Fruit fly (Drosophila melanogaster) whole organism, wandering third instar larva: ENCODE measurements around the gene CG4297.

Source experiments
- Abd-B ChIP-seq: fragments of >200 bp; optimal IDR thresholded peaks from 2 replicates; lab custom pipeline; 2017; ENCODE audit warnings: missing biosample characterization, missing genetic modification characterization
- CG32264 ChIP-seq: fragments of 200-800 bp; sonication (Bioruptor generic); optimal IDR thresholded peaks from 2 replicates; lab custom pipeline; 2016; ENCODE audit warnings: missing biosample characterization, missing genetic modification characterization
- CG9705 ChIP-seq: fragments of 200-800 bp; sonication (Bioruptor generic); optimal IDR thresholded peaks from 2 replicates; lab custom pipeline; 2018; ENCODE audit warnings: missing biosample characterization, mild to moderate bottlenecking, missing genetic modification characterization
- CrebA ChIP-seq: fragments of 200-800 bp; sonication (Bioruptor generic); optimal IDR thresholded peaks from 2 replicates; lab custom pipeline; 2016; ENCODE audit warnings: missing biosample characterization, mild to moderate bottlenecking, missing genetic modification characterization, borderline replicate concordance
- Dfd ChIP-seq: fragments of >200 bp; optimal IDR thresholded peaks from 2 replicates; lab custom pipeline; 2017; ENCODE audit warnings: missing biosample characterization, missing genetic modification characterization
- Dif ChIP-seq: fragments of 200-275, 200-300 bp; sonication (Bioruptor generic); optimal IDR thresholded peaks from 2 replicates; lab custom pipeline; 2018; ENCODE audit warnings: missing biosample characterization, missing genetic modification characterization; ENCODE audit not compliant: partially characterized antibody
- GATAd ChIP-seq: sonication (Bioruptor generic); optimal IDR thresholded peaks from 2 replicates; lab custom pipeline; 2016; ENCODE audit warnings: missing biosample characterization, missing genetic modification characterization
- HLH106 ChIP-seq: fragments of 200-800 bp; optimal IDR thresholded peaks from 3 replicates; lab custom pipeline; 2019; ENCODE audit warnings: missing biosample characterization, mild to moderate bottlenecking, missing genetic modification characterization, moderate library complexity
- Hnf4 ChIP-seq: fragments of 200-800 bp; sonication (Bioruptor generic); optimal IDR thresholded peaks from 2 replicates; lab custom pipeline; 2016; ENCODE audit warnings: missing biosample characterization, mild to moderate bottlenecking, missing genetic modification characterization
- Hr78 ChIP-seq: fragments of >200 bp; optimal IDR thresholded peaks from 2 replicates; lab custom pipeline; 2017; ENCODE audit warnings: missing biosample characterization, missing genetic modification characterization
- Hr83 ChIP-seq: fragments of 200-300 bp; sonication (Bioruptor generic); optimal IDR thresholded peaks from 2 replicates; lab custom pipeline; 2016; ENCODE audit warnings: missing biosample characterization, mild to moderate bottlenecking, missing genetic modification characterization, moderate library complexity; ENCODE audit not compliant: poor library complexity, severe bottlenecking
- Jra ChIP-seq: sonication (Bioruptor generic); optimal IDR thresholded peaks from 2 replicates; lab custom pipeline; 2016; ENCODE audit warnings: missing biosample characterization, missing genetic modification characterization
- Mio ChIP-seq: sonication (Bioruptor generic); optimal IDR thresholded peaks from 2 replicates; lab custom pipeline; 2016; ENCODE audit warnings: missing biosample characterization, missing genetic modification characterization
- Myc ChIP-seq: fragments of >200 bp; optimal IDR thresholded peaks from 2 replicates; lab custom pipeline; 2017
- N ChIP-seq: fragments of >200 bp; optimal IDR thresholded peaks from 2 replicates; lab custom pipeline; 2018; ENCODE audit warnings: missing biosample characterization, missing external identifiers, missing genetic modification characterization
- OdsH ChIP-seq: fragments of 200-800 bp; sonication (Bioruptor generic); optimal IDR thresholded peaks from 2 replicates; lab custom pipeline; 2016; ENCODE audit warnings: missing biosample characterization, mild to moderate bottlenecking, missing genetic modification characterization
- Rel ChIP-seq, 2 experiments: fragments of 200-800 bp; sonication (Bioruptor generic) in 1 of 2; optimal IDR thresholded peaks; 2 replicates in 1 of 2; 3 replicates in 1 of 2; lab custom pipeline; 2016 to 2019; ENCODE audit warnings: mild to moderate bottlenecking in 2 of 2, missing biosample characterization in 2 of 2, missing genetic modification characterization in 2 of 2, moderate library complexity in 1 of 2
- Sp1 ChIP-seq: fragments of 200-800 bp; sonication (Bioruptor generic); optimal IDR thresholded peaks from 3 replicates; lab custom pipeline; 2019; ENCODE audit warnings: missing biosample characterization, mild to moderate bottlenecking, missing genetic modification characterization, moderate library complexity
- Vsx2 ChIP-seq: fragments of 200-300, 225-300 bp; sonication (Bioruptor generic); optimal IDR thresholded peaks from 2 replicates; lab custom pipeline; 2018; ENCODE audit warnings: missing biosample characterization, missing genetic modification characterization; ENCODE audit not compliant: partially characterized antibody
- br ChIP-seq: fragments of 200-800 bp; sonication (Bioruptor generic); optimal IDR thresholded peaks from 2 replicates; lab custom pipeline; 2016; ENCODE audit warnings: missing biosample characterization, missing genetic modification characterization
- dl ChIP-seq, 2 experiments: fragments of 175-275, 200-275 bp in 1 of 2; fragments of 200-275 bp in 1 of 2; sonication (Bioruptor generic); optimal IDR thresholded peaks; lab custom pipeline; 2018; ENCODE audit warnings: mild to moderate bottlenecking in 2 of 2, missing biosample characterization in 2 of 2, missing genetic modification characterization in 2 of 2, moderate library complexity in 2 of 2; ENCODE audit not compliant: partially characterized antibody in 2 of 2, insufficient read depth in 1 of 2
- dmrt93B ChIP-seq: fragments of 200-800 bp; sonication (Bioruptor generic); optimal IDR thresholded peaks from 2 replicates; lab custom pipeline; 2018; ENCODE audit warnings: missing biosample characterization, mild to moderate bottlenecking, missing genetic modification characterization
- dsf ChIP-seq: sonication (Bioruptor generic); optimal IDR thresholded peaks from 2 replicates; lab custom pipeline; 2016; ENCODE audit warnings: missing biosample characterization, missing genetic modification characterization, borderline replicate concordance
- ey ChIP-seq: fragments of 200-800 bp; sonication (Bioruptor generic); optimal IDR thresholded peaks from 2 replicates; lab custom pipeline; 2016; ENCODE audit warnings: missing biosample characterization, missing genetic modification characterization
- foxo ChIP-seq, 2 experiments: fragments of 200-800 bp; sonication (Bioruptor generic); optimal IDR thresholded peaks; 2 replicates in 1 of 2; 3 replicates in 1 of 2; lab custom pipeline; 2016 to 2017; ENCODE audit warnings: missing biosample characterization in 2 of 2, missing genetic modification characterization in 2 of 2
- fru ChIP-seq: fragments of 200-800 bp; sonication (Bioruptor generic); optimal IDR thresholded peaks from 3 replicates; lab custom pipeline; 2016; ENCODE audit warnings: missing biosample characterization, mild to moderate bottlenecking, missing genetic modification characterization
- h ChIP-seq: fragments of 200-800 bp; sonication (Bioruptor generic); optimal IDR thresholded peaks from 3 replicates; lab custom pipeline; 2016; ENCODE audit warnings: missing biosample characterization, mild to moderate bottlenecking, missing genetic modification characterization
- jim ChIP-seq: fragments of 175-275, 200-325 bp; sonication (Bioruptor generic); optimal IDR thresholded peaks from 2 replicates; lab custom pipeline; 2016; ENCODE audit warnings: missing biosample characterization, mild to moderate bottlenecking, missing genetic modification characterization
- lola ChIP-seq: fragments of >200 bp; optimal IDR thresholded peaks from 2 replicates; lab custom pipeline; 2017; ENCODE audit warnings: missing biosample characterization, missing genetic modification characterization
- pan ChIP-seq: fragments of >200 bp; optimal IDR thresholded peaks from 2 replicates; lab custom pipeline; 2017
- psq ChIP-seq: fragments of 200-800 bp; sonication (Bioruptor generic); optimal IDR thresholded peaks from 3 replicates; lab custom pipeline; 2017; ENCODE audit warnings: missing biosample characterization, mild to moderate bottlenecking, missing genetic modification characterization, moderate library complexity
- rgr ChIP-seq: fragments of 200-800 bp; sonication (Bioruptor generic); optimal IDR thresholded peaks from 3 replicates; lab custom pipeline; 2016; ENCODE audit warnings: missing biosample characterization, mild to moderate bottlenecking, missing genetic modification characterization
- sage ChIP-seq: fragments of 200-800 bp; sonication (Bioruptor generic); optimal IDR thresholded peaks from 2 replicates; lab custom pipeline; 2016; ENCODE audit warnings: missing biosample characterization, mild to moderate bottlenecking, missing genetic modification characterization
- sv ChIP-seq: fragments of 200-800 bp; sonication (Bioruptor generic); optimal IDR thresholded peaks from 3 replicates; lab custom pipeline; 2016; ENCODE audit warnings: missing biosample characterization, missing genetic modification characterization
- tai ChIP-seq: sonication (Bioruptor generic); optimal IDR thresholded peaks from 2 replicates; lab custom pipeline; 2016; ENCODE audit warnings: missing biosample characterization, missing genetic modification characterization
- usp ChIP-seq: fragments of >200 bp; optimal IDR thresholded peaks from 2 replicates; lab custom pipeline; 2017; ENCODE audit warnings: missing biosample characterization, missing genetic modification characterization
- woc ChIP-seq: sonication (Bioruptor generic); optimal IDR thresholded peaks from 2 replicates; lab custom pipeline; 2016; ENCODE audit warnings: missing biosample characterization, mild to moderate bottlenecking, missing genetic modification characterization

Gene CG4297

DNA sequence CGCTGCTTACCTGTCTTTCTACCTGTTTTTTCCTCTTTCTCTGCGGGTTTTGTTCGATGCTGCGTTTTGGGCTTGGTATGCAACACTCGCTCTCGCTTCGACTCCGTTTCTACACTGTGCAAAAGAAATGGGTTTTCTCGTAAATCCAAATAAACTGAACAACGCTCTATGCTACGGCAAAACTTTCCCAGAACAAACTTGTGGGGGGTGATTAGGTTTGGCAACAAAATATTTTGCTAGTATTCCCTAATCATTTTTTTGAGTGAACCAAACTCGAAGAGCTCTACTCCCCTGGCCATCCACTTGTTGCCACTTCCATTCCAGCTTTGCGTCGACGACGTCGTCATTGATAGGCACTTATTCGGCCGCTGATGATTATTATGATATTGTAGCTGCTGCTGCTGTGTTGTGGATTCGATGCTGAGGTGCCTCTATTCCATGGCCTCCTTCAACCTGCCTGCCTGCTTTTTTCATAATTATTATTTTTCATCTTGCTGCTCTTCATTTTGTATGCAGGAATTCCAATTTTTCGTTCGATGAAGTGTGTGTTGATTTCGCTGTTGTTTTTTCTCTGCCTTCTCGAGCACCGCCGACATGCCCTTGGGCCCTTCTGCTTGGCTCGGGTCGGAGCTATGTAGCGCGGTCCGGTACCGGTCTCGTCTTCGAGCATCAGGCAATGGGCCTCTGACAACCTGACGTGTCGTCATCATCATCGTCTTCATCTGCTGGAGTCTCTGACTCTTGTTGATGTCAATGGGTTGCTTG is 29.9 kb downstream of the CG4297 start:
- TF ChIP-seq Jra (peak; percentile 86), ey (peak; percentile 96), dsf (GFP tag; lab: Kevin White, UChicago) (peak; percentile 80), sv (GFP tag; lab: Kevin White, UChicago) (peak; percentile 48), h (GFP tag; lab: Kevin White, UChicago) (peak; percentile 96), dl (GFP tag; optimal IDR thresholded peaks at IDR 0.05; lab: Kevin White, UChicago; ENCODE audit: insufficient read depth in 1 of 2, partially characterized antibody in 2 of 2) (peak in 1 of 2 experiments; percentile 10), usp (GFP tag; lab: Kevin White, UChicago) (no peak), Vsx2 (peak; percentile 4), Dfd (no peak), foxo (GFP tag; optimal IDR thresholded peaks at IDR 0.05; lab: Kevin White, UChicago) (peak; percentile 63 to 97), CG9705 (peak; percentile 76), HLH106 (tag; lab: Kevin White, UChicago) (peak; percentile 94), tai (no peak), Dif (GFP tag; lab: Kevin White, UChicago) (no peak), Hnf4 (GFP tag; lab: Kevin White, UChicago) (peak; percentile 93), pan (lab: Kevin White, UChicago) (no peak), psq (peak; percentile 91), dmrt93B (GFP tag; lab: Kevin White, UChicago) (peak; percentile 90), Myc (no peak), CG32264 (peak; percentile 91), sage (peak; percentile 96), CrebA (GFP tag; lab: Kevin White, UChicago) (no peak), Hr83 (GFP tag; lab: Kevin White, UChicago) (peak; percentile 82), rgr (GFP tag; lab: Kevin White, UChicago) (peak; percentile 94), Rel (GFP tag; optimal IDR thresholded peaks at IDR 0.05; lab: Kevin White, UChicago) (peak; percentile 92), Rel (tag; optimal IDR thresholded peaks at IDR 0.05; lab: Kevin White, UChicago) (peak; percentile 61), Mio (GFP tag; lab: Kevin White, UChicago) (peak; percentile 67), br (GFP tag; lab: Kevin White, UChicago) (peak; percentile 96), GATAd (GFP tag; lab: Kevin White, UChicago) (no peak), Sp1 (GFP tag; lab: Kevin White, UChicago) (peak; percentile 94), OdsH (peak; percentile 95), jim (GFP tag; lab: Kevin White, UChicago) (no peak), N (no peak), fru (GFP tag; lab: Kevin White, UChicago) (peak; percentile 97), woc (GFP tag; lab: Kevin White, UChicago) (peak; percentile 97)

DNA sequence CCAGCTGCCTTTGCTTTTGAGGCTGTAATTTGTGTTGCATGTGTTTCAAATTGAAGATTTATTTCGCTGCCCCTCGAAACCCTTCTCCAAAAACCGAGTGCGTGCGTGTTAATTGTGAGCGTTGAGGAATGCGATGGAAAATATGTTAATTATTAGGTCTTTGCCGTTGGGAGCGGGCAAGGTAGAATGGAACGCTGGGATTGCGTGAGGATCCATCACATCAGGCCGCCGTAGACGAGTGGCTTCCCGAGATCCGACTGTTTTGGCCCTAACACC is 30.6 kb downstream of the CG4297 start:
- TF ChIP-seq rgr (GFP tag; lab: Kevin White, UChicago) (no peak), jim (GFP tag; lab: Kevin White, UChicago) (no peak), Sp1 (GFP tag; lab: Kevin White, UChicago) (no peak), Rel (GFP tag; optimal IDR thresholded peaks at IDR 0.05; lab: Kevin White, UChicago) (no peak), Rel (tag; optimal IDR thresholded peaks at IDR 0.05; lab: Kevin White, UChicago) (no peak), foxo (GFP tag; optimal IDR thresholded peaks at IDR 0.05; lab: Kevin White, UChicago) (no peak)

DNA sequence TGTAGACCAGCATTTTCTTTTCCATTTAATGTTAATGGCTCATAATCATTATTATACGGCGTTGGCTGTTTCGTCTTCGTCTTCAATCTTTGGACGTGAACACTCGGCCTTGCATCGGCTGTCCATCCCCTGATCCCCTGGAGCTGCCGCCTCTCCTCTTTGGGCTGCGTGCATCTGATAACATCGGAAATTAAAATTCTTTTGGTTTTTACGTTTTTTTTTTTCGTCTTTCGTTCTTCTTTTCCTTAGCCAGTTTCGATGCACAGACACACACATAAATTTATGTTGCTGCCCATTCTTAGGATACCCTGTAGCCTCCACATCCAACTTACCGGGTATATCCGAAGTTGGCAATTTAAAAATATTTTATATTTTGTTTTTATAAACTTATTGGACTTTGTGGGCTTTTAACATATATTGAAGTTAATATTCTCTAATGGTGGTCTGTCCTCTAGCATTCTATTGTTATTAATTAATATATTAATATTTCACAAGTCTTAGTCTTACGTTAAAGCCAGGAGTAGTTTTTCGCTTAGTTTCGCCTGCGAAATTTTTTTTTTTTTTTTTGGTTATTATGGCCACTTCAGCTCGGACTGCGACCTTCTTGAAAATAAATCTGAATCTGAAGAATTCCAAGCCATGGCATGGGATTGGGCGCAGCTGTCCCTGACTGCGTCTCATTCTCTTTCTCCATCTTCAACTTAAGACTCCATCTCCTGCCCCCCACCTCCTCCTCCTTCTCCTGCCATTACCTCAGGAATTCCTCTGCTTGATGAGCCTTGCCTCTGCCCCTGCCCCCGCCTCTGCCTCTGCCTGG is 31.2 kb downstream of the CG4297 start:
- TF ChIP-seq Dfd (no peak), Hr78 (GFP tag; lab: Kevin White, UChicago) (no peak), lola (no peak), HLH106 (tag; lab: Kevin White, UChicago) (peak; percentile 91), Hnf4 (GFP tag; lab: Kevin White, UChicago) (peak; percentile 45), sage (peak; percentile 78), h (GFP tag; lab: Kevin White, UChicago) (peak; percentile 87), foxo (GFP tag; optimal IDR thresholded peaks at IDR 0.05; lab: Kevin White, UChicago) (peak in 1 of 2 experiments; percentile 93), Jra (peak; percentile 4), Mio (GFP tag; lab: Kevin White, UChicago) (no peak), rgr (GFP tag; lab: Kevin White, UChicago) (peak; percentile 86), br (GFP tag; lab: Kevin White, UChicago) (peak; percentile 63), Sp1 (GFP tag; lab: Kevin White, UChicago) (peak; percentile 94), usp (GFP tag; lab: Kevin White, UChicago) (no peak), OdsH (peak; percentile 93), Rel (GFP tag; optimal IDR thresholded peaks at IDR 0.05; lab: Kevin White, UChicago) (peak; percentile 55), Rel (tag; optimal IDR thresholded peaks at IDR 0.05; lab: Kevin White, UChicago) (peak; percentile 36), Vsx2 (no peak), Abd-B (no peak), sv (GFP tag; lab: Kevin White, UChicago) (no peak), ey (peak; percentile 75), Dif (GFP tag; lab: Kevin White, UChicago) (no peak), psq (peak; percentile 93), pan (lab: Kevin White, UChicago) (no peak), tai (no peak), Hr83 (GFP tag; lab: Kevin White, UChicago) (peak; percentile 22), GATAd (GFP tag; lab: Kevin White, UChicago) (no peak), woc (GFP tag; lab: Kevin White, UChicago) (peak; percentile 72), CG9705 (peak; percentile 39), dsf (GFP tag; lab: Kevin White, UChicago) (peak; percentile 28), fru (GFP tag; lab: Kevin White, UChicago) (peak; percentile 90), jim (GFP tag; lab: Kevin White, UChicago) (no peak), dmrt93B (GFP tag; lab: Kevin White, UChicago) (peak; percentile 83)
